Fruit fly (Drosophila melanogaster): ENCODE measurements around the gene CG10958.

Gene CG10958

DNA sequence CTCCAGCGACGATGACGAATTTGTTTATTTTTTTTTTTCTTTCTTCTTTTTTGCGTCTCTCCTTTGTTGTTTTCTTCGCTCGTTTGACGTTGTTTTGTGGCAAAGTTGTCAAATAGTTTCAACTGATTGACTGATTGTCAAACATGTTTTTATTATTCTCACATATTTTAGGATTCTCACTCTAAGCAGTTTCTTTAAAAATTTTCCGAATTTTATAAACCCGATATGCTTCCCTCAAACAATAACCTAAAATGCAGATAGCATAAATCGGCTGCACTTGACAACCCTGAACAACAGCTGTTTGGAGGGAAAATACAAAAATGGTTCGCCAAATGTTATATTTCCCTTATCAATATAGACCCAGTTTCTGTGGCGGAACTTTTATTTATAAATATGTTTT is 11.5 kb downstream of the CG10958 start, which contains the start of gene CG17982 (continued):
- TF ChIP-seq CG1529 (GFP tag; optimal IDR thresholded peaks at IDR 0.05), result peak; percentile 63
- no peak; the same call in 1 of the 2 replicates for TF ChIP-seq CG13287 (GFP tag; IDR thresholded peaks at IDR 0.05; ENCODE audit: partially characterized antibody)
- peak; percentile 7 for TF ChIP-seq zf30C (GFP tag; optimal IDR thresholded peaks at IDR 0.05)
- no peak for TF ChIP-seq HLHmδ (GFP tag; optimal IDR thresholded peaks at IDR 0.05)
- TF ChIP-seq CG6683 (GFP tag; optimal IDR thresholded peaks at IDR 0.05), result peak; percentile 32
- peak; percentile 47 to 89 for TF ChIP-seq crp (GFP tag; optimal IDR thresholded peaks at IDR 0.05)
- peak; percentile 84 for TF ChIP-seq Meics (GFP tag; optimal IDR thresholded peaks at IDR 0.05)
- peak; percentile 65; the same call in 1 of the 2 replicates for TF ChIP-seq CG16779 (GFP tag; IDR thresholded peaks at IDR 0.05)
- TF ChIP-seq CG8478 (optimal IDR thresholded peaks at IDR 0.05), result no peak
- peak; percentile 66; the same call in 1 of the 2 replicates for TF ChIP-seq chm (GFP tag; IDR thresholded peaks at IDR 0.05)
- TF ChIP-seq CG8359 (GFP tag; optimal IDR thresholded peaks at IDR 0.05; ENCODE audit: borderline replicate concordance), result peak; percentile 4
- TF ChIP-seq CG10565 (GFP tag; optimal IDR thresholded peaks at IDR 0.05), result peak; percentile 19
- TF ChIP-seq CG30431 (GFP tag; optimal IDR thresholded peaks at IDR 0.05), result peak; percentile 12
- peak; percentile 69 for TF ChIP-seq en (GFP tag; optimal IDR thresholded peaks at IDR 0.05)
- no peak for TF ChIP-seq Gsc (GFP tag; IDR thresholded peaks at IDR 0.05)
- TF ChIP-seq nom (GFP tag; optimal IDR thresholded peaks at IDR 0.05), result peak; percentile 86
- peak; percentile 78 for TF ChIP-seq HLH3B (GFP tag; IDR thresholded peaks at IDR 0.05)
- no peak for TF ChIP-seq CG2129 (GFP tag; IDR thresholded peaks at IDR 0.05; ENCODE audit: partially characterized antibody)
- TF ChIP-seq CG31365 (tag; optimal IDR thresholded peaks at IDR 0.05), result peak; percentile 56
- TF ChIP-seq CG2875 (GFP tag; optimal IDR thresholded peaks at IDR 0.05), result peak; percentile 58
- peak; percentile 63 for TF ChIP-seq salm (tag; optimal IDR thresholded peaks at IDR 0.05)
- no peak for TF ChIP-seq CG7745 (tag; optimal IDR thresholded peaks at IDR 0.05)
- TF ChIP-seq D (optimal IDR thresholded peaks at IDR 0.05), result no peak
- TF ChIP-seq D (GFP tag; optimal IDR thresholded peaks at IDR 0.05), result peak; percentile 67
- peak; percentile 69; the same call in 2 of the 3 replicates for TF ChIP-seq otp (GFP tag; IDR thresholded peaks at IDR 0.05)
- TF ChIP-seq ab (GFP tag; optimal IDR thresholded peaks at IDR 0.05), result peak; percentile 18
- TF ChIP-seq CG13296 (GFP tag; optimal IDR thresholded peaks at IDR 0.05), result peak; percentile 82
- TF ChIP-seq Camta (GFP tag; optimal IDR thresholded peaks at IDR 0.05), result peak; percentile 78
- TF ChIP-seq CG17802 (tag; optimal IDR thresholded peaks at IDR 0.05), result peak; percentile 24
- peak; percentile 62 for TF ChIP-seq CG7372 (GFP tag; IDR thresholded peaks at IDR 0.05)
- peak; percentile 73 for TF ChIP-seq CG10654 (GFP tag; optimal IDR thresholded peaks at IDR 0.05)
- peak; percentile 81 for TF ChIP-seq eyg (GFP tag; optimal IDR thresholded peaks at IDR 0.05)
- TF ChIP-seq CG12659 (GFP tag; optimal IDR thresholded peaks at IDR 0.05), result peak; percentile 87
- TF ChIP-seq Chrac-16 (GFP tag; optimal IDR thresholded peaks at IDR 0.05), result peak; percentile 75
- TF ChIP-seq CG13775 (GFP tag; optimal IDR thresholded peaks at IDR 0.05), result peak; percentile 78
- TF ChIP-seq CG12155 (GFP tag; optimal IDR thresholded peaks at IDR 0.05), result peak; percentile 80
- no peak for TF ChIP-seq CG9797 (GFP tag; optimal IDR thresholded peaks at IDR 0.05)
- TF ChIP-seq gcm (GFP tag; optimal IDR thresholded peaks at IDR 0.05), result peak; percentile 83
- TF ChIP-seq tup (GFP tag; optimal IDR thresholded peaks at IDR 0.05), result peak; percentile 68
- no peak for TF ChIP-seq CG16813 (GFP tag; IDR thresholded peaks at IDR 0.05; ENCODE audit: partially characterized antibody)
- peak; percentile 89 for TF ChIP-seq lab (GFP tag; optimal IDR thresholded peaks at IDR 0.05)
- peak; percentile 91 for TF ChIP-seq B-H2 (GFP tag; optimal IDR thresholded peaks at IDR 0.05)
- peak; percentile 71 for TF ChIP-seq CG14050 (GFP tag; IDR thresholded peaks at IDR 0.05)
- peak; percentile 61 for TF ChIP-seq CG3838 (GFP tag; optimal IDR thresholded peaks at IDR 0.05)
- peak; percentile 66 for TF ChIP-seq Dbx (GFP tag; IDR thresholded peaks at IDR 0.05)
- TF ChIP-seq bcd (GFP tag; optimal IDR thresholded peaks at IDR 0.05), result peak; percentile 75
- peak; percentile 32; the same call in 1 of the 2 replicates for TF ChIP-seq dati (GFP tag; IDR thresholded peaks at IDR 0.05)
- no peak for TF ChIP-seq vnd (GFP tag; IDR thresholded peaks at IDR 0.05; ENCODE audit: partially characterized antibody)
- TF ChIP-seq Dll (GFP tag; IDR thresholded peaks at IDR 0.05; ENCODE audit: partially characterized antibody), result no peak
- peak; percentile 79 for TF ChIP-seq CG8388 (GFP tag; optimal IDR thresholded peaks at IDR 0.05)

Measured in whole organism, embryonic.